Fruit fly (Drosophila melanogaster) whole organism: ENCODE data around the gene Amt.

Experiments
- CG8478 ChIP-seq: fragments of >200 bp; optimal IDR thresholded peaks from 2 replicates; lab custom pipeline; 2018; ENCODE audit warnings: inconsistent platforms
- Dll ChIP-seq: fragments of >200 bp; optimal IDR thresholded peaks from 2 replicates; lab custom pipeline; 2017
- EcR ChIP-seq, 2 experiments: fragments of >200 bp; optimal IDR thresholded peaks; 2 replicates each; lab custom pipeline; 2017; ENCODE audit warnings: missing biosample characterization in 2 of 2, missing genetic modification characterization in 2 of 2, missing genetic modification reagents in 2 of 2
- pan ChIP-seq: fragments of >200 bp; optimal IDR thresholded peaks from 2 replicates; lab custom pipeline; 2017
- psq ChIP-seq: fragments of >200 bp; optimal IDR thresholded peaks from 2 replicates; lab custom pipeline; 2017
- usp ChIP-seq: fragments of >200 bp; optimal IDR thresholded peaks from 2 replicates; lab custom pipeline; 2017; ENCODE audit warnings: missing biosample characterization, missing genetic modification characterization, mixed read lengths

The Amt gene

dm6 chr3R:15197373-15197772, 51.6 kb downstream of the Amt start:
- TF ChIP-seq EcR (GFP tag; optimal IDR thresholded peaks at IDR 0.05; lab: Kevin White, UChicago) (no peak), usp (no peak), pan (lab: Kevin White, UChicago) (no peak), Dll (lab: Kevin White, UChicago) (no peak), psq (no peak), CG8478 (lab: Kevin White, UChicago) (no peak)
